Fruit fly (Drosophila melanogaster) Kc167 (cell line): ENCODE data around the gene tinc.

Source experiments
- h ChIP-seq: fragments of >200 bp; optimal IDR thresholded peaks from 3 replicates; lab custom pipeline; 2018; ENCODE audit warnings: missing external identifiers
- insv ChIP-seq: fragments of >200 bp; optimal IDR thresholded peaks from 3 replicates; lab custom pipeline; 2018; ENCODE audit warnings: missing external identifiers

DNA sequence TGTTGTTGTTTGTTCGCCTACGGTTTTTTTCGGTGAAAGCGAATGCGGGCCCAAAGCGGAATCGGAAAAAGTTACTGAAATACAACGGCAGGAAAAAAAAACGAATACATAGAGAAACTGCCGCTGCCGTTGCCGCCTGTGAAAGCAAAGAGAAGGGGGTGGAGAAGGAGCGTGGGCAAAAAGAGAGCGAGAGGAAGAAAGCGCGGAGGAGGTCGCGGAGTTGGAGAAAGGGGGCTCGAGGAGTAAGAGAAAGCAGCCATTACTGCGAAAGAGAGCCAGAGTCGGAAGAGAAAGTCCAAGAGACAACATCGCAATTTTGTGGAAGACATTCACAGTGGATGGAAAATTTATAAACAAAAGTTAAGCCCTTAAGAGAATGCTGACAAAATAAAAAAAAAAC lies 108.9 kb downstream of the tinc start:
- TF ChIP-seq insv (lab: Kevin White, UChicago) (no peak), h (lab: Kevin White, UChicago) (no peak)
